Worm (Caenorhabditis elegans) whole organism, young adult: ENCODE results near the gene F11D5.7.

Experiments
- B0019.2 ChIP-seq: fragments of 200-800 bp; sonication (Bioruptor generic); conservative IDR thresholded peaks from 2 replicates; pipeline ENCODE4 v1.3.6; 2022; ENCODE audit warnings: missing genetic modification reagents, missing genetic modification characterization, missing compliant biosample characterization
- B0261.1 ChIP-seq: sonication (generic microtip); optimal IDR thresholded peaks from 2 replicates; lab custom pipeline; 2016; ENCODE audit warnings: mild to moderate bottlenecking, missing genetic modification characterization, moderate library complexity, missing compliant biosample characterization
- C17E4.6 ChIP-seq: fragments of 200-800 bp; sonication (Bioruptor generic); IDR thresholded peaks from 2 replicates; pipeline ENCODE4 v1.3.6; 2022; ENCODE audit warnings: missing genetic modification reagents, missing genetic modification characterization, missing compliant biosample characterization
- F10E7.11 ChIP-seq: sonication (generic microtip); optimal IDR thresholded peaks from 2 replicates; lab custom pipeline; 2017; ENCODE audit warnings: mild to moderate bottlenecking, missing genetic modification characterization, moderate library complexity, missing compliant biosample characterization
- F33H1.4 ChIP-seq: fragments of 200-800 bp; sonication (Bioruptor generic); IDR thresholded peaks from 2 replicates; pipeline ENCODE4 v1.3.6; 2022; ENCODE audit warnings: missing genetic modification reagents, missing genetic modification characterization, missing compliant biosample characterization
- F52B5.7 ChIP-seq: sonication (generic microtip); optimal IDR thresholded peaks from 2 replicates; lab custom pipeline; 2016; ENCODE audit warnings: mild to moderate bottlenecking, missing genetic modification characterization, missing compliant biosample characterization
- K11D2.4 ChIP-seq: fragments of 200-800 bp; sonication (Bioruptor generic); IDR thresholded peaks from 2 replicates; pipeline ENCODE4 v1.3.6; 2022; ENCODE audit warnings: missing genetic modification reagents, missing genetic modification characterization, missing compliant biosample characterization
- Y53F4B.3 ChIP-seq: fragments of 200-800 bp; sonication (Bioruptor generic); IDR thresholded peaks from 2 replicates; pipeline ENCODE4 v1.3.6; 2022; ENCODE audit warnings: missing genetic modification reagents, missing genetic modification characterization, missing compliant biosample characterization
- ZK185.1 ChIP-seq: sonication (generic microtip); optimal IDR thresholded peaks from 2 replicates; lab custom pipeline; 2016; ENCODE audit warnings: mild to moderate bottlenecking, missing genetic modification characterization, missing compliant biosample characterization; ENCODE audit not compliant: poor library complexity, severe bottlenecking
- aptf-2 ChIP-seq: fragments of 200-800 bp; sonication (Bioruptor generic); conservative IDR thresholded peaks from 2 replicates; pipeline ENCODE4 v1.3.6; 2022; ENCODE audit warnings: missing genetic modification reagents, missing genetic modification characterization, missing compliant biosample characterization
- attf-3 ChIP-seq: fragments of 200-800 bp; sonication (Bioruptor generic); conservative IDR thresholded peaks from 2 replicates; pipeline ENCODE4 v1.3.6; 2022; ENCODE audit warnings: missing genetic modification reagents, missing genetic modification characterization, missing compliant biosample characterization
- attf-5 ChIP-seq: fragments of 200-800 bp; sonication (Bioruptor generic); optimal IDR thresholded peaks from 2 replicates; lab custom pipeline; 2018; ENCODE audit warnings: mild to moderate bottlenecking, missing genetic modification characterization, missing compliant biosample characterization
- ccch-3 ChIP-seq: fragments of 200-800 bp; sonication (Bioruptor generic); optimal IDR thresholded peaks from 2 replicates; lab custom pipeline; 2018; ENCODE audit warnings: mild to moderate bottlenecking, missing genetic modification characterization, missing compliant biosample characterization
- cebp-1 ChIP-seq, 2 experiments: fragments of 200-800 bp in 1 of 2; sonication (Bioruptor generic) in 1 of 2; sonication (generic microtip) in 1 of 2; IDR thresholded peaks in 1 of 2; optimal IDR thresholded peaks in 1 of 2; 2 replicates each; pipeline versions ENCODE4 v1.3.6 to Lab custom; 2017 to 2022; ENCODE audit warnings: missing compliant biosample characterization in 2 of 2, missing genetic modification characterization in 2 of 2, mild to moderate bottlenecking in 1 of 2, missing genetic modification reagents in 1 of 2, moderate library complexity in 1 of 2
- cebp-2 ChIP-seq: fragments of 200-800 bp; sonication (Bioruptor generic); IDR thresholded peaks from 2 replicates; pipeline ENCODE4 v1.3.6; 2022; ENCODE audit warnings: missing genetic modification characterization, missing compliant biosample characterization
- ceh-100 ChIP-seq: fragments of 200-800 bp; sonication (Bioruptor generic); IDR thresholded peaks from 2 replicates; pipeline ENCODE4 v1.3.6; 2022; ENCODE audit warnings: missing genetic modification reagents, missing genetic modification characterization, missing compliant biosample characterization
- ceh-58 ChIP-seq: fragments of 200-800 bp; sonication (Bioruptor generic); IDR thresholded peaks from 2 replicates; pipeline ENCODE4 v1.3.6; 2022; ENCODE audit warnings: missing genetic modification characterization, missing compliant biosample characterization
- dox-1 ChIP-seq: fragments of 200-800 bp; sonication (Bioruptor generic); IDR thresholded peaks from 2 replicates; pipeline ENCODE4 v1.3.6; 2022; ENCODE audit warnings: missing genetic modification reagents, missing genetic modification characterization, missing compliant biosample characterization
- dpl-1 ChIP-seq: fragments of 150-350 bp; optimal IDR thresholded peaks from 2 replicates; lab custom pipeline; 2014; ENCODE audit warnings: missing biosample characterization, missing genetic modification reagents, missing genetic modification characterization
- egl-44 ChIP-seq: fragments of 200-800 bp; sonication (Bioruptor generic); IDR thresholded peaks from 2 replicates; pipeline ENCODE4 v1.3.6; 2022; ENCODE audit warnings: missing genetic modification reagents, missing genetic modification characterization, missing compliant biosample characterization
- ekl-4 ChIP-seq: fragments of 200-800 bp; sonication (Bioruptor generic); IDR thresholded peaks from 2 replicates; pipeline ENCODE4 v1.3.6; 2022; ENCODE audit warnings: missing genetic modification reagents, missing genetic modification characterization, missing compliant biosample characterization
- ets-4 ChIP-seq: fragments of 200-800 bp; sonication (Bioruptor generic); optimal IDR thresholded peaks from 2 replicates; lab custom pipeline; 2018; ENCODE audit warnings: mild to moderate bottlenecking, missing genetic modification characterization, missing compliant biosample characterization
- fkh-3 ChIP-seq: sonication (generic microtip); optimal IDR thresholded peaks from 2 replicates; lab custom pipeline; 2016; ENCODE audit warnings: mild to moderate bottlenecking, missing genetic modification characterization, missing compliant biosample characterization
- him-1 ChIP-seq: sonication (generic microtip); optimal IDR thresholded peaks from 2 replicates; lab custom pipeline; 2016; ENCODE audit warnings: missing genotype, missing genetic modification reagents, missing genetic modification characterization, missing compliant biosample characterization
- let-526 ChIP-seq: fragments of 200-800 bp; sonication (Bioruptor generic); IDR thresholded peaks from 2 replicates; pipeline ENCODE4 v1.3.6; 2022; ENCODE audit warnings: missing genetic modification reagents, missing genetic modification characterization, missing compliant biosample characterization
- lin-54 ChIP-seq: fragments of 200-800 bp; sonication (Bioruptor generic); optimal IDR thresholded peaks from 2 replicates; lab custom pipeline; 2018; ENCODE audit warnings: mild to moderate bottlenecking, missing genetic modification characterization, missing compliant biosample characterization
- madf-8 ChIP-seq: fragments of 200-800 bp; sonication (Bioruptor generic); conservative IDR thresholded peaks from 2 replicates; pipeline ENCODE4 v1.3.6; 2022; ENCODE audit warnings: missing genetic modification reagents, missing genetic modification characterization, missing compliant biosample characterization
- mes-4 ChIP-seq: sonication (generic microtip); optimal IDR thresholded peaks from 2 replicates; lab custom pipeline; 2016; ENCODE audit warnings: missing genotype, missing genetic modification characterization, missing compliant biosample characterization
- pbrm-1 ChIP-seq: fragments of 200-800 bp; sonication (Bioruptor generic); IDR thresholded peaks from 2 replicates; pipeline ENCODE4 v1.3.6; 2022; ENCODE audit warnings: missing genetic modification reagents, missing genetic modification characterization, missing compliant biosample characterization
- rec-8 ChIP-seq, 2 experiments: sonication (generic microtip); optimal IDR thresholded peaks; 2 replicates each; lab custom pipeline; 2016; ENCODE audit warnings: mild to moderate bottlenecking in 2 of 2, missing genetic modification characterization in 2 of 2, missing genetic modification reagents in 2 of 2, missing genotype in 2 of 2, missing biosample characterization in 1 of 2, missing compliant biosample characterization in 1 of 2, moderate library complexity in 1 of 2
- rpc-1 ChIP-seq, 2 experiments: fragments of 150-350 bp in 1 of 2; sonication (generic microtip) in 1 of 2; optimal IDR thresholded peaks; 2 replicates each; lab custom pipeline; 2014 to 2018; ENCODE audit warnings: missing biosample characterization in 1 of 2, missing genetic modification characterization in 1 of 2, missing genetic modification reagents in 1 of 2, missing genotype in 1 of 2
- snpc-3.4 ChIP-seq: sonication (generic microtip); optimal IDR thresholded peaks from 2 replicates; lab custom pipeline; 2017; ENCODE audit warnings: missing genetic modification characterization, mild to moderate bottlenecking, missing compliant biosample characterization, antibody characterized with exemption, moderate library complexity, missing genotype, missing genetic modification reagents
- unc-62 ChIP-seq: fragments of 150-350 bp; optimal IDR thresholded peaks from 2 replicates; lab custom pipeline; 2014; ENCODE audit warnings: missing biosample characterization, missing genetic modification reagents, missing genetic modification characterization
- zfh-2 ChIP-seq: fragments of 200-800 bp; sonication (Bioruptor generic); conservative IDR thresholded peaks from 2 replicates; pipeline ENCODE4 v1.3.6; 2022; ENCODE audit warnings: missing genetic modification reagents, missing genetic modification characterization, missing compliant biosample characterization
- zim-3 ChIP-seq: sonication (generic microtip); optimal IDR thresholded peaks from 2 replicates; lab custom pipeline; 2017; ENCODE audit warnings: mild to moderate bottlenecking, missing genetic modification characterization, moderate library complexity, missing compliant biosample characterization

The F11D5.7 gene

ce11 chrX:3271673-3272072, 32.5 kb upstream of the F11D5.7 start, which contains the start of gene K09C4.9:
Gene K09C4.9 (minus strand): TSS chrX:3271773.
- TF ChIP-seq ceh-58: no peak
- no peak for TF ChIP-seq K11D2.4
- no peak for TF ChIP-seq attf-3 (GFP tag; lab: Robert Waterston, UW)
- no peak for TF ChIP-seq rec-8 (tag; optimal IDR thresholded peaks at IDR 0.05; lab: Kevin White, UChicago)
- no peak for TF ChIP-seq attf-5 (GFP tag; lab: Kevin White, UChicago)
- no peak for TF ChIP-seq C17E4.6 (GFP tag; lab: Robert Waterston, UW)
- TF ChIP-seq unc-62 (GFP tag; lab: Kevin White, UChicago): no peak
- no peak for TF ChIP-seq F10E7.11 (tag; lab: Kevin White, UChicago)
- TF ChIP-seq cebp-1 (GFP tag; IDR thresholded peaks at IDR 0.05; lab: Robert Waterston, UW): no peak
- TF ChIP-seq cebp-1 (tag; optimal IDR thresholded peaks at IDR 0.05; lab: Kevin White, UChicago): no peak
- TF ChIP-seq dpl-1: no peak
- no peak for TF ChIP-seq ets-4
- no peak for TF ChIP-seq F52B5.7 (tag; lab: Kevin White, UChicago)
- no peak for TF ChIP-seq rpc-1 (optimal IDR thresholded peaks at IDR 0.05; lab: Kevin White, UChicago)
- TF ChIP-seq rpc-1 (tag; optimal IDR thresholded peaks at IDR 0.05; lab: Kevin White, UChicago): no peak
- no peak for TF ChIP-seq ekl-4 (GFP tag; lab: Robert Waterston, UW)
- TF ChIP-seq Y53F4B.3: no peak
- TF ChIP-seq zim-3 (tag; lab: Kevin White, UChicago): no peak
- TF ChIP-seq him-1 (tag; lab: Kevin White, UChicago): no peak

ce11 chrX:3272580-3272979, 31.6 kb upstream of the F11D5.7 start, which contains the start of gene K09C4.7:
Gene K09C4.7 (plus strand): TSS chrX:3272880.
- TF ChIP-seq B0019.2 (GFP tag; lab: Robert Waterston, UW): no peak
- TF ChIP-seq dox-1 (GFP tag; lab: Robert Waterston, UW): no peak
- TF ChIP-seq snpc-3.4: no peak
- no peak for TF ChIP-seq ceh-100 (GFP tag; lab: Robert Waterston, UW)
- TF ChIP-seq aptf-2 (GFP tag; lab: Robert Waterston, UW): no peak
- no peak for TF ChIP-seq pbrm-1 (GFP tag; lab: Robert Waterston, UW)
- TF ChIP-seq mes-4: no peak
- TF ChIP-seq egl-44: no peak
- no peak for TF ChIP-seq madf-8
- TF ChIP-seq, all 124 proteins: peak for 0

- TF ChIP-seq Y53F4B.3: no peak
- no peak for TF ChIP-seq zfh-2 (GFP tag; lab: Robert Waterston, UW)
- TF ChIP-seq pbrm-1 (GFP tag; lab: Robert Waterston, UW): no peak
- no peak for TF ChIP-seq lin-54 (GFP tag; lab: Kevin White, UChicago)
- TF ChIP-seq ccch-3 (GFP tag; lab: Kevin White, UChicago): no peak
- TF ChIP-seq B0261.1 (tag; lab: Kevin White, UChicago): no peak
- no peak for TF ChIP-seq let-526 (GFP tag; lab: Robert Waterston, UW)
- no peak for TF ChIP-seq K11D2.4
Measured at ce11 chrX:3280130-3280529, 24.0 kb upstream of the F11D5.7 start, which contains the start of gene K09C4.10. Gene K09C4.10 (minus strand): TSS chrX:3280230.

DNA sequence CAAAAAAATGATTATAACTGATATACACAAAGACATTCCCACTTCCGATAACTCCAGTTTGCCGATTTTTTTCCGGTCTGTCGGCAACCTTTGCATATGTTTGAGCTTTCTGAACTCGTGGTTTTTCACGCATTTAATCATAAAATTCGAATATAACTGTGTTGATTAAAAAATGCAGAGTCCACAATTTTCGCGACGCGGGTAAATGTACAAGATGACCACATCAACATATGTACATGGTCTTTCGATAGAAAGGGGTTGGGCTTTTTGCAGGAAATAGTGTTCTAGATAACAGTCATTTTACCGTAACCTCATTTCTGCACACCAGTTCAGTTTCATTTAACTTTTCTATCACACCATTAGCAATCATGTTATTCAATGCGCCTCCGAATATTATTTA, 21.9 kb upstream of the F11D5.7 start, which contains the start of gene K09C4.5:
Gene K09C4.5, plus strand, starts transcription at position 326 of the 400 bp plus-strand sequence.
- TF ChIP-seq cebp-2 (GFP tag; lab: Robert Waterston, UW) (no peak), fkh-3 (tag; lab: Kevin White, UChicago) (no peak), ZK185.1 (tag; lab: Kevin White, UChicago) (no peak), F33H1.4 (no peak)
- TF ChIP-seq, all 124 proteins: peak for 0
